Fruit fly (Drosophila melanogaster): ENCODE measurements around the gene CG10973.

DNA sequence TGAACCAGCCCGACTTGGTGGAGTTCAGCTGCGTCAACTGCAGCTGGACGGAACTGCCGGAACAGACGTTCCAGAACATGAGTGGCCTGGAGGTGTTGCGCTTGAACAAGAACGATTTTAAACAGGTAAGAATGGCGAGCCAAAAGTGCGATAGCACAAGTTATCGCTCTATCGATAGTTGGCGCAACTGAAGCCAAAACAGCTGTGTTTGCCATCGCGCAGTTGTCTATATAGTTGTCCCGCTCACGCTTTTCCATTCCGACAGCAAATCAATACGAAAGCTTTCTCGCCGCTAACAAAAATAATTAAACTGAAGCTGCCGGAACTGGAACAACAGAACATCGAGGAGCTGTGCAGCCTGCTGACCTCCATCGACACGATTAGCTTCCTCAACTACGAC lies 40.0 kb upstream of the CG10973 start:
- TF ChIP-seq Vsx1 (GFP tag; optimal IDR thresholded peaks at IDR 0.05): no peak
- TF ChIP-seq CG30403 (GFP tag; optimal IDR thresholded peaks at IDR 0.05): no peak
- no peak for TF ChIP-seq Blimp-1 (GFP tag; optimal IDR thresholded peaks at IDR 0.05)
- TF ChIP-seq ash1 (GFP tag; optimal IDR thresholded peaks at IDR 0.05): no peak

Data from whole organism, embryonic.